Fruit fly (Drosophila melanogaster) whole organism, adult: ENCODE measurements around the gene Osi14.

Experiments used
- CG11617 ChIP-seq: fragments of 200-800 bp; sonication (Bioruptor generic); optimal IDR thresholded peaks from 2 replicates; lab custom pipeline; 2017; ENCODE audit warnings: mild to moderate bottlenecking, missing biosample characterization, missing genetic modification reagents, missing genetic modification characterization
- CG12768 ChIP-seq: fragments of 200-800 bp; sonication (Bioruptor generic); optimal IDR thresholded peaks from 2 replicates; lab custom pipeline; 2017; ENCODE audit warnings: missing biosample characterization, missing genetic modification characterization, mild to moderate bottlenecking, moderate library complexity, missing genetic modification reagents
- CG14711 ChIP-seq: fragments of 200-800 bp; sonication (Bioruptor generic); optimal IDR thresholded peaks from 2 replicates; lab custom pipeline; 2018; ENCODE audit warnings: missing biosample characterization, mild to moderate bottlenecking, missing genetic modification characterization, moderate library complexity
- CG1620 ChIP-seq: fragments of 200-800 bp; sonication (Bioruptor generic); optimal IDR thresholded peaks from 2 replicates; lab custom pipeline; 2016; ENCODE audit warnings: missing biosample characterization, missing genetic modification characterization
- CG33017 ChIP-seq: fragments of 200-800 bp; sonication (Bioruptor generic); optimal IDR thresholded peaks from 2 replicates; lab custom pipeline; 2018; ENCODE audit warnings: missing biosample characterization, mild to moderate bottlenecking, missing genetic modification characterization, moderate library complexity
- CG5204 ChIP-seq: fragments of 200-800 bp; sonication (Bioruptor generic); optimal IDR thresholded peaks from 2 replicates; lab custom pipeline; 2016; ENCODE audit warnings: missing biosample characterization, missing genetic modification characterization
- CG7045 ChIP-seq: fragments of 200-800 bp; sonication (Bioruptor generic); optimal IDR thresholded peaks from 2 replicates; lab custom pipeline; 2017; ENCODE audit warnings: missing biosample characterization, mild to moderate bottlenecking, missing genetic modification characterization
- CG7101 ChIP-seq: fragments of 200-800 bp; sonication (Bioruptor generic); optimal IDR thresholded peaks from 2 replicates; lab custom pipeline; 2018; ENCODE audit warnings: missing biosample characterization, mild to moderate bottlenecking, missing genetic modification characterization, moderate library complexity
- Clk ChIP-seq: fragments of 200-800 bp; sonication (Bioruptor generic); optimal IDR thresholded peaks from 2 replicates; lab custom pipeline; 2017; ENCODE audit warnings: missing biosample characterization, missing genetic modification characterization
- Crg-1 ChIP-seq: fragments of 200-800 bp; sonication (Bioruptor generic); optimal IDR thresholded peaks from 2 replicates; lab custom pipeline; 2016; ENCODE audit warnings: missing biosample characterization, missing genetic modification characterization
- Hr96 ChIP-seq: fragments of 200-800 bp; sonication (Bioruptor generic); optimal IDR thresholded peaks from 2 replicates; lab custom pipeline; 2016; ENCODE audit warnings: missing biosample characterization, missing genetic modification characterization
- Mnt ChIP-seq: fragments of 200-800 bp; sonication (Bioruptor generic); optimal IDR thresholded peaks from 2 replicates; lab custom pipeline; 2016; ENCODE audit warnings: missing biosample characterization, mild to moderate bottlenecking, missing genetic modification characterization
- bab1 ChIP-seq: fragments of 200-800 bp; sonication (Bioruptor generic); optimal IDR thresholded peaks from 3 replicates; lab custom pipeline; 2019; ENCODE audit warnings: missing biosample characterization, mild to moderate bottlenecking, missing genetic modification characterization, moderate library complexity
- cic ChIP-seq: fragments of 200-800 bp; sonication (Bioruptor generic); optimal IDR thresholded peaks from 2 replicates; lab custom pipeline; 2017; ENCODE audit warnings: missing biosample characterization, mild to moderate bottlenecking, missing genetic modification characterization, moderate library complexity
- cnc ChIP-seq, 2 experiments: fragments of >200 bp; optimal IDR thresholded peaks; 2 replicates each; lab custom pipeline; 2017
- kay ChIP-seq: fragments of 200-800 bp; sonication (Bioruptor generic); peaks from one replicate; lab custom pipeline; 2016; ENCODE audit warnings: missing biosample characterization, missing genetic modification characterization, borderline replicate concordance
- ovo ChIP-seq: fragments of 200-800 bp; sonication (Bioruptor generic); optimal IDR thresholded peaks from 2 replicates; lab custom pipeline; 2016; ENCODE audit warnings: missing biosample characterization, missing genetic modification characterization
- pad ChIP-seq: fragments of 200-800 bp; sonication (Bioruptor generic); optimal IDR thresholded peaks from 3 replicates; lab custom pipeline; 2017; ENCODE audit warnings: missing biosample characterization, missing genetic modification characterization, mild to moderate bottlenecking, moderate library complexity, missing genetic modification reagents
- tj ChIP-seq: fragments of 200-800 bp; sonication (Bioruptor generic); optimal IDR thresholded peaks from 3 replicates; lab custom pipeline; 2017; ENCODE audit warnings: missing biosample characterization, mild to moderate bottlenecking, missing genetic modification characterization, moderate library complexity
- toe ChIP-seq: fragments of 200-800 bp; sonication (Bioruptor generic); optimal IDR thresholded peaks from 2 replicates; lab custom pipeline; 2016; ENCODE audit warnings: missing biosample characterization, missing genetic modification characterization

Osi14 gene

DNA sequence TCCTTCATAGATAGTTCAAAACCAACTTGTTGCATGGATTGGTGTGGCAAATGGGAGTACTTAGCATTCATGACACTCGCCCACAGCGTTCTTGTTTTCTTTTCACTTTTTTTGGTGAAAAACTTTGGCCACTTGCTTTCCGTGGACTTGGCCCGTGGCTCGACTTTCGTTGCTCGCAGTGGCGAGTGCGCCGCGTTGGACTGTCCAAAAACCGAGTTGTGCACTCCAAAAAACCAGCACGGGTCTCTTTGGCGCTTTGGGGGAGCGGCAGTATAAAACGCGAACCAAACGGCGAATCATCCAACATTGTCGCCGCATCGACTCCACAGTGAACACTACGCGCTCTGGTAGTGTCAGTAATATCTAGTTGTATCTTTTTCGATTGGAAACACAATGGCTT is 40.9 kb downstream of the Osi14 start, which contains the start of gene Osi20:
TSS of gene Osi20 (plus strand) at position 301 of the 400 bp plus-strand sequence.
- TF ChIP-seq CG33017 (no peak), cnc (optimal IDR thresholded peaks at IDR 0.05; lab: Kevin White, UChicago) (no peak), Clk (no peak), CG12768 (no peak), cic (GFP tag; lab: Kevin White, UChicago) (no peak), CG7101 (tag; lab: Kevin White, UChicago) (no peak), CG7045 (GFP tag; lab: Kevin White, UChicago) (no peak), tj (GFP tag; lab: Kevin White, UChicago) (no peak), CG1620 (GFP tag; lab: Kevin White, UChicago) (no peak), ovo (no peak), CG5204 (GFP tag; lab: Kevin White, UChicago) (no peak), pad (GFP tag; lab: Kevin White, UChicago) (no peak), CG14711 (no peak)

DNA sequence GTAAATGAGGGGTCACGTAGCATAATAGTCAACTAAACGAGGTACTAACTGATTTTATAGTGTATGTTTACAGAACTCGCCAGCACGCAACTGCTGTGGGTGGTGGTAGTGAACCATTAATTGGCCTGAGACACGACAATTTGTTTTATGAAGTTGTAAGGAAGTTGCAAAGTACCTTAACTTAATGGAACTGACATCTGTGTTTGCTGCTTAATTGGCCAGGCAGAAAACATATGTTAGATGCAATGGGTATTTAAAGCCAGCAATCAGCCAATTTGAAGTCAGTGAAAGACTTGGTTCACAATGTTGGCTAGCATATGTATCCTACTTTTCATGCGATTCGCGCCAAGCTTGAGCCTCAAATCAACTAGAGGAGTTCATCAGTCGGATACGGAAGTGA is 42.7 kb downstream of the Osi14 start, which contains the start of gene CG17917:
TSS of gene CG17917 (plus strand) at position 301 of the 400 bp plus-strand sequence.
- TF ChIP-seq CG11617 (GFP tag; lab: Kevin White, UChicago), result no peak
- no peak for TF ChIP-seq tj (GFP tag; lab: Kevin White, UChicago)
- TF ChIP-seq cic (GFP tag; lab: Kevin White, UChicago), result no peak
- TF ChIP-seq CG14711, result no peak
- no peak for TF ChIP-seq CG12768
- no peak for TF ChIP-seq ovo
- no peak for TF ChIP-seq CG33017
- TF ChIP-seq cnc (optimal IDR thresholded peaks at IDR 0.05; lab: Kevin White, UChicago), result no peak
- no peak for TF ChIP-seq CG1620 (GFP tag; lab: Kevin White, UChicago)
- TF ChIP-seq Mnt (GFP tag; lab: Kevin White, UChicago), result no peak
- no peak for TF ChIP-seq CG7101 (tag; lab: Kevin White, UChicago)
- TF ChIP-seq CG7045 (GFP tag; lab: Kevin White, UChicago), result no peak
- no peak for TF ChIP-seq toe
- TF ChIP-seq Clk, result no peak
- TF ChIP-seq kay (GFP tag; lab: Kevin White, UChicago), result no peak
- TF ChIP-seq pad (GFP tag; lab: Kevin White, UChicago), result no peak

DNA sequence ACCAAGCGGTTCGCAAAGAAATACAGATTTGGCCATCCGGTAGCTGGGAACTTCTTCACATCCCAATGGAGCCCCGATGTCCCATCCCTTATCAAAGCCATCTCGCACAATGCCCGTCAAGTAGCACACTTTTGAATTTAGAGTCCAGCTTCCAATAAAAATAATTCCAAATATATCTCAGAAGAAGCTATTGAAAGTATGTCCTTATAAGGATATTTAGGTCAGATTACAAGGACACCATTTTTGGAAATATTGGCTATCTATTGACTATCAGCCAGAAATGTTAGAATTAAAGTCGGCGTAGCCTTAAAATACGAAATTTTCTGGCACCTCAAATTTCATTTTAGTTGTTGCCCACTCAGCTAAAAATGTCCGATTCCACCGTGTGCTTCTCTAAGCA is 43.8 kb downstream of the Osi14 start, which contains the start of gene CG10298:
TSS of gene CG10298 (plus strand) at position 301 of the 400 bp plus-strand sequence.
- TF ChIP-seq CG5204 (GFP tag; lab: Kevin White, UChicago), result no peak
- no peak for TF ChIP-seq cnc (optimal IDR thresholded peaks at IDR 0.05; lab: Kevin White, UChicago)
- no peak for TF ChIP-seq kay (GFP tag; lab: Kevin White, UChicago)
- no peak for TF ChIP-seq ovo
- TF ChIP-seq Mnt (GFP tag; lab: Kevin White, UChicago), result no peak
- TF ChIP-seq tj (GFP tag; lab: Kevin White, UChicago), result no peak
- no peak for TF ChIP-seq CG1620 (GFP tag; lab: Kevin White, UChicago)
- TF ChIP-seq CG33017, result no peak
- TF ChIP-seq CG11617 (GFP tag; lab: Kevin White, UChicago), result no peak

DNA sequence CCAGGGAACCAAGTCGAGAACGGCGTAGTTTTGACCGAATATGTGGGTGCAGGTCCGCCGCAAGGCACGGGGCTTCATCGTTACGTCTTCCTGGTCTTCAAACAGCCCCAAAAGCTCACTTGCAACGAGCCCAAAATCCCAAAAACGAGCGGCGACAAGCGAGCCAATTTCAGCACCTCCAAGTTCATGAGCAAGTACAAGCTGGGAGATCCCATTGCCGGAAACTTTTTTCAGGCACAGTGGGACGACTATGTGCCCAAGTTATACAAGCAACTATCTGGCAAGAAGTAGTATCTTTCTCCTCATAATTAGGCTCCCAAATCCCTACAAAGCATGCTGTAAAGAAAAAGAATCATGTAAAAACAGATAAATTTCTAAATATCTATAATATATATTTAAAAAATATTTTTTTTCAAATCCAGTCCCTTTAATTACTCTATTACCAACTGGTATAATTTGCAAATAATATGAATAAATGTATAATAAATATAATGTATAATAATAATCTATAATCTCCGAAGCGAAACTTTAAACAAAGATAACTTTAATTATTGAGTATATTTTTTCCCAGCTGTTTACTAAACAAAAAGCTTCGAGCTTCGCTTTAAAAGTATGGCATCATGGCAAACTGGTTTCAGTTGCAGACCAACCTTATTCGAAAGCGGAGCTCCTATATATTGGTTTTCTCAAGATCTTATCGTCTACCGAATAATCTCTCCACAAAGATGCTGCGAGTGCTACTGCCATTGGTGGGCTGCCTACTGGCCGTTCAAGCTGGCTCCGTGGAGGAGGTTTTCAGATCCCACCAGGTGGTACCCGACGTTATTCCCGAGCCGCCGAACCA is 44.7 kb downstream of the Osi14 start, which contains the start of gene CG17919:
TSS of gene CG17919 (plus strand) at position 634 of the 844 bp plus-strand sequence.
- TF ChIP-seq CG12768 (no peak), Crg-1 (GFP tag; lab: Kevin White, UChicago) (no peak), CG7101 (tag; lab: Kevin White, UChicago) (no peak), CG33017 (no peak), CG14711 (no peak), kay (GFP tag; lab: Kevin White, UChicago) (no peak), bab1 (GFP tag; lab: Kevin White, UChicago) (no peak), toe (no peak), cic (GFP tag; lab: Kevin White, UChicago) (no peak), Hr96 (GFP tag; lab: Kevin White, UChicago) (no peak), Clk (no peak), CG11617 (GFP tag; lab: Kevin White, UChicago) (no peak), CG1620 (GFP tag; lab: Kevin White, UChicago) (no peak), CG7045 (GFP tag; lab: Kevin White, UChicago) (no peak), tj (GFP tag; lab: Kevin White, UChicago) (no peak), pad (GFP tag; lab: Kevin White, UChicago) (no peak), ovo (no peak), Mnt (GFP tag; lab: Kevin White, UChicago) (no peak), cnc (optimal IDR thresholded peaks at IDR 0.05; lab: Kevin White, UChicago) (no peak)

DNA sequence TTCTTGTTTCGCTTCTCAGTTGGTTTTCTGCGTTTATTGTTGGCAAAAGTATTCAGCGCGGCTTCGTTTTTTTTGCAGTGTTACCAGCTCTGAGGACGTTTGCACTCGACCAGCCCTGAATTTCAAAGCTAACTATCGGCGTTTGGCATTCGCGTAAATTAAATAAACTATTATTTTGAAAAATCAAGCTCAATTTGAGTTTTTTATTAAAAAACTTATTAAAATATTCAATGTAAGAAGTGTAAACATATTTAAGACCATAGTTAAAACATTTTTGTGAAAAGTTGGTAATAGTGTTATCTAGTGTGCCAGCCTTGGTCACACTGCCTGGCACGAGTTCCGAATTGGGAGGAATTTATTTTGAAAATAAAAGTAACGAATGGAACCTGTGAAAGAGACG is 46.9 kb downstream of the Osi14 start, which contains the start of the genes SmD2 and CG18048:
TSS of gene SmD2 (minus strand) at position 98 of the 400 bp plus-strand sequence.
TSS of gene CG18048 (plus strand) at position 298 of the 400 bp plus-strand sequence.
- TF ChIP-seq Mnt (GFP tag; lab: Kevin White, UChicago) (peak; percentile 65), tj (GFP tag; lab: Kevin White, UChicago) (peak; percentile 6), bab1 (GFP tag; lab: Kevin White, UChicago) (peak; percentile 24), Hr96 (GFP tag; lab: Kevin White, UChicago) (peak; percentile 6), CG5204 (GFP tag; lab: Kevin White, UChicago) (peak; percentile 18), Clk (no peak), CG14711 (peak; percentile 14), CG1620 (GFP tag; lab: Kevin White, UChicago) (peak; percentile 23), CG12768 (peak; percentile 7), cnc (optimal IDR thresholded peaks at IDR 0.05; lab: Kevin White, UChicago) (no peak)
